Fruit fly (Drosophila melanogaster): Measurements from ENCODE around the gene CG13065.

DNA sequence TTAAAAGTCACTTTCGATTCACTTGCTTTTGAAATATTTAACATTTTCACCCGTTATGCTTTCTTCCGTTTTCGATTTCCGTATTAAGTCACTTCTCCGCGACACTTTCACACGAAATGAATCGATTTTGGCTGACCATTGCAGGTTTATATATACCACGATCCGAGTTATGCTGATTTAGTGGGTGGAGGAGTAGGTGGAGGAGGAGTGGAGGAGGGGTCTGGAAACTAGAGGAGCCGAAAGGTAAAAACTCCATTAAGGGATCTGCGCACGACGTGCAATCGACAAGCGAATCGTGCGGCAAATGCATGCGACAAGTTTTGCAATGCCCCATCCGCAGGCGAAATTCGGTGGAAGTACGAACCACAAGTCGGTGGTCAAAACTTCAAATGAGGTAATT lies 13.6 kb downstream of the CG13065 start, which contains the start of gene CG13045:
- TF ChIP-seq CG7271 (tag; optimal IDR thresholded peaks at IDR 0.05): no peak
- TF ChIP-seq CG9817 (tag; optimal IDR thresholded peaks at IDR 0.05): no peak
- TF ChIP-seq Blimp-1 (GFP tag; optimal IDR thresholded peaks at IDR 0.05): no peak
- no peak for TF ChIP-seq Stat92E (GFP tag; optimal IDR thresholded peaks at IDR 0.05)
- TF ChIP-seq CG11504 (tag; optimal IDR thresholded peaks at IDR 0.05): no peak
- TF ChIP-seq usp (GFP tag; optimal IDR thresholded peaks at IDR 0.05): no peak
- TF ChIP-seq CG2120 (GFP tag; optimal IDR thresholded peaks at IDR 0.05): no peak
- no peak for TF ChIP-seq tin (GFP tag; optimal IDR thresholded peaks at IDR 0.05)
- no peak for TF ChIP-seq Dip3 (GFP tag; optimal IDR thresholded peaks at IDR 0.05)
- TF ChIP-seq gcm (GFP tag; optimal IDR thresholded peaks at IDR 0.05): no peak
